Worm (Caenorhabditis elegans) whole organism, mixed stage, embryonic: ENCODE data around the gene hpx-2.

Experiments
- blmp-1 ChIP-seq: fragments of 150-350 bp; optimal IDR thresholded peaks from 2 replicates; lab custom pipeline; 2014; ENCODE audit warnings: missing biosample characterization, missing genetic modification characterization
- elt-1 ChIP-seq: sonication (generic microtip); optimal IDR thresholded peaks from 2 replicates; lab custom pipeline; 2017; ENCODE audit warnings: missing genetic modification characterization, mild to moderate bottlenecking, missing compliant biosample characterization, antibody characterized with exemption, moderate library complexity, borderline replicate concordance; ENCODE audit not compliant: insufficient read depth
- lin-13 ChIP-seq: fragments of 150-350 bp; optimal IDR thresholded peaks from 2 replicates; lab custom pipeline; 2014; ENCODE audit warnings: missing biosample characterization, missing genetic modification characterization
- lin-32 ChIP-seq: fragments of 200-800 bp; sonication (Bioruptor generic); optimal IDR thresholded peaks from 2 replicates; lab custom pipeline; 2018; ENCODE audit warnings: mild to moderate bottlenecking, missing genetic modification characterization, missing compliant biosample characterization
- mep-1 ChIP-seq: fragments of 150-350 bp; optimal IDR thresholded peaks from 2 replicates; lab custom pipeline; 2017; ENCODE audit warnings: missing biosample characterization, missing genetic modification reagents, missing genetic modification characterization, inconsistent platforms
- nhr-12 ChIP-seq: fragments of 150-350 bp; optimal IDR thresholded peaks from 2 replicates; lab custom pipeline; 2014; ENCODE audit warnings: missing biosample characterization, missing genetic modification characterization
- nhr-28 ChIP-seq: fragments of 150-350 bp; optimal IDR thresholded peaks from 2 replicates; lab custom pipeline; 2014; ENCODE audit warnings: missing biosample characterization, missing genetic modification characterization
- pha-4 ChIP-seq: fragments of 150-350 bp; optimal IDR thresholded peaks from 2 replicates; lab custom pipeline; 2018; ENCODE audit warnings: missing biosample characterization, missing genetic modification reagents, missing genetic modification characterization
- sem-2 ChIP-seq: fragments of 200-800 bp; sonication (Bioruptor generic); optimal IDR thresholded peaks from 2 replicates; lab custom pipeline; 2018; ENCODE audit warnings: mild to moderate bottlenecking, missing genetic modification characterization, missing compliant biosample characterization
- snpc-4 ChIP-seq: fragments of 150-350 bp; optimal IDR thresholded peaks from 2 replicates; lab custom pipeline; 2014; ENCODE audit warnings: missing biosample characterization, missing genetic modification characterization
- sptf-1 ChIP-seq: sonication (generic microtip); optimal IDR thresholded peaks from 2 replicates; lab custom pipeline; 2017; ENCODE audit warnings: mild to moderate bottlenecking, missing genetic modification characterization, moderate library complexity, missing compliant biosample characterization
- unc-62 ChIP-seq: fragments of 150-350 bp; optimal IDR thresholded peaks from 2 replicates; lab custom pipeline; 2014; ENCODE audit warnings: missing biosample characterization, missing genetic modification reagents, missing genetic modification characterization
- ztf-11 ChIP-seq: fragments of 150-350 bp; optimal IDR thresholded peaks from 2 replicates; lab custom pipeline; 2014; ENCODE audit warnings: missing biosample characterization, missing genetic modification characterization

DNA sequence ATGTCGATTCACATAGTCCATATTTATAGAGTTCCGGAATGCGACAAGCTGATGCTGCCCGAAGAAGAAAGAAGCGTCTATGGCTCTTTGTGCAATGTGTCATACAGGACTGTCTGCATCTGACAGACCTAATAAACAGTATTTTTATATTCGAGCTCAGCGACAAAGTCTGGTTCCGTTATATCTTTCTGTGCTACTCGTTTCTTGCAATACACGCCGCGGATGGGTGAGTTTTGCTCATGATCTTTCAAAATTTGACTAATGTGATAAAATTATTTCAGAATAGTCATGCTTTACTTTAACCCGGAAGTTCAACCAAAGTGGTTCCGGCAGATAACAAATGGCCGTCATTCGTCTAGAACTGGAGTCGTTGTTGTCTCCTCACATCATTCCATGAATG, 13.4 kb downstream of the hpx-2 start:
- no peak for TF ChIP-seq blmp-1 (tag; lab: Kevin White, UChicago)
- TF ChIP-seq ztf-11 (tag; lab: Kevin White, UChicago) = no peak
- TF ChIP-seq snpc-4 (tag; lab: Kevin White, UChicago) = no peak
- no peak for TF ChIP-seq nhr-12
- no peak for TF ChIP-seq pha-4
- no peak for TF ChIP-seq elt-1
- no peak for TF ChIP-seq sptf-1 (tag; lab: Kevin White, UChicago)
- no peak for TF ChIP-seq sem-2
- no peak for TF ChIP-seq unc-62 (GFP tag; lab: Kevin White, UChicago)
- no peak for TF ChIP-seq lin-32 (GFP tag; lab: Kevin White, UChicago)
- TF ChIP-seq lin-13 (tag; lab: Kevin White, UChicago) = no peak
- TF ChIP-seq mep-1 = no peak
- TF ChIP-seq nhr-28 (tag; lab: Kevin White, UChicago) = no peak
